Worm (Caenorhabditis elegans) whole organism, L2 larva: ENCODE data around the gene srbc-55.

Experiments used
- C34F6.9 ChIP-seq: fragments of 150-350 bp; optimal IDR thresholded peaks from 2 replicates; lab custom pipeline; 2014; ENCODE audit warnings: missing biosample characterization, missing genetic modification characterization
- F13H6.1 ChIP-seq: sonication (generic microtip); optimal IDR thresholded peaks from 2 replicates; lab custom pipeline; 2016; ENCODE audit warnings: missing genetic modification characterization, missing compliant biosample characterization
- R02D3.7 ChIP-seq: fragments of 150-350 bp; optimal IDR thresholded peaks from 2 replicates; lab custom pipeline; 2014; ENCODE audit warnings: missing biosample characterization, missing genetic modification characterization
- Y55F3AM.14 ChIP-seq: fragments of 200-800 bp; sonication (Bioruptor generic); optimal IDR thresholded peaks from 2 replicates; lab custom pipeline; 2018; ENCODE audit warnings: mild to moderate bottlenecking, missing genetic modification characterization, missing compliant biosample characterization
- ZK546.5 ChIP-seq: sonication (generic microtip); optimal IDR thresholded peaks from 2 replicates; lab custom pipeline; 2017; ENCODE audit warnings: missing biosample characterization, missing genetic modification characterization
- alr-1 ChIP-seq: fragments of 150-350 bp; optimal IDR thresholded peaks from 2 replicates; lab custom pipeline; 2014; ENCODE audit warnings: missing biosample characterization, missing genetic modification characterization
- blmp-1 ChIP-seq: sonication (generic microtip); optimal IDR thresholded peaks from 2 replicates; lab custom pipeline; 2017; ENCODE audit warnings: missing genetic modification characterization, mild to moderate bottlenecking, missing compliant biosample characterization, antibody characterized with exemption, moderate library complexity; ENCODE audit not compliant: insufficient read depth
- ceh-82 ChIP-seq: fragments of 150-350 bp; optimal IDR thresholded peaks from 2 replicates; lab custom pipeline; 2014; ENCODE audit warnings: missing biosample characterization, missing genetic modification characterization
- dmd-4 ChIP-seq: sonication (generic microtip); optimal IDR thresholded peaks from 2 replicates; lab custom pipeline; 2017; ENCODE audit warnings: missing biosample characterization, missing genetic modification characterization
- elt-1 ChIP-seq: fragments of 150-350 bp; optimal IDR thresholded peaks from 2 replicates; lab custom pipeline; 2014; ENCODE audit warnings: missing biosample characterization, missing genetic modification characterization
- lin-11 ChIP-seq: fragments of 150-350 bp; sonication (generic microtip); optimal IDR thresholded peaks from 2 replicates; lab custom pipeline; 2014; ENCODE audit warnings: missing biosample characterization, missing genetic modification characterization, inconsistent platforms, mixed read lengths
- lin-39 ChIP-seq: fragments of 150-350 bp; optimal IDR thresholded peaks from 2 replicates; lab custom pipeline; 2014; ENCODE audit warnings: missing biosample characterization, missing genetic modification reagents, missing genetic modification characterization
- lsy-2 ChIP-seq, 2 experiments: fragments of 150-350 bp in 1 of 2; sonication (generic microtip) in 1 of 2; optimal IDR thresholded peaks; 2 replicates each; lab custom pipeline; 2014 to 2017; ENCODE audit warnings: missing biosample characterization in 2 of 2, missing genetic modification characterization in 2 of 2
- mab-5 ChIP-seq: fragments of 150-350 bp; optimal IDR thresholded peaks from 2 replicates; lab custom pipeline; 2014; ENCODE audit warnings: missing biosample characterization, missing genetic modification characterization
- mbf-1 ChIP-seq: sonication (generic microtip); optimal IDR thresholded peaks from 2 replicates; lab custom pipeline; 2017; ENCODE audit warnings: missing biosample characterization, missing genetic modification characterization
- mdl-1 ChIP-seq, 2 experiments: fragments of 150-350 bp in 1 of 2; sonication (generic microtip) in 1 of 2; optimal IDR thresholded peaks; 2 replicates each; lab custom pipeline; 2017; ENCODE audit warnings: missing biosample characterization in 2 of 2, missing genetic modification characterization in 2 of 2
- nhr-10 ChIP-seq: sonication (generic microtip); optimal IDR thresholded peaks from 2 replicates; lab custom pipeline; 2017; ENCODE audit warnings: missing biosample characterization, missing genetic modification characterization
- nhr-11 ChIP-seq: fragments of 150-350 bp; optimal IDR thresholded peaks from 2 replicates; lab custom pipeline; 2014; ENCODE audit warnings: missing biosample characterization, missing genetic modification characterization
- nhr-129 ChIP-seq: fragments of 150-350 bp; optimal IDR thresholded peaks from 2 replicates; lab custom pipeline; 2014; ENCODE audit warnings: missing biosample characterization, missing genetic modification characterization
- nhr-21 ChIP-seq: fragments of 150-350 bp; optimal IDR thresholded peaks from 2 replicates; lab custom pipeline; 2014; ENCODE audit warnings: missing biosample characterization, missing genetic modification characterization
- nhr-23 ChIP-seq: fragments of 150-350 bp; optimal IDR thresholded peaks from 2 replicates; lab custom pipeline; 2014; ENCODE audit warnings: missing biosample characterization, missing genetic modification reagents, missing genetic modification characterization
- nhr-237 ChIP-seq: fragments of 150-350 bp; optimal IDR thresholded peaks from 2 replicates; lab custom pipeline; 2014; ENCODE audit warnings: missing biosample characterization, missing genetic modification characterization
- nhr-77 ChIP-seq: fragments of 150-350 bp; optimal IDR thresholded peaks from 2 replicates; lab custom pipeline; 2014; ENCODE audit warnings: missing biosample characterization, missing genetic modification characterization
- sma-9 ChIP-seq, 2 experiments: fragments of 150-350 bp in 1 of 2; sonication (generic microtip) in 1 of 2; optimal IDR thresholded peaks; 2 replicates each; lab custom pipeline; 2014 to 2016; ENCODE audit warnings: missing genetic modification characterization in 2 of 2, mild to moderate bottlenecking in 1 of 2, missing biosample characterization in 1 of 2, missing compliant biosample characterization in 1 of 2, missing genetic modification reagents in 1 of 2, moderate library complexity in 1 of 2
- snpc-4 ChIP-seq: fragments of 150-350 bp; optimal IDR thresholded peaks from 2 replicates; lab custom pipeline; 2014; ENCODE audit warnings: missing biosample characterization, missing genetic modification characterization
- unc-39 ChIP-seq: fragments of 150-350 bp; optimal IDR thresholded peaks from 2 replicates; lab custom pipeline; 2014; ENCODE audit warnings: missing biosample characterization, missing genetic modification characterization
- unc-62 ChIP-seq: fragments of 150-350 bp; optimal IDR thresholded peaks from 2 replicates; lab custom pipeline; 2014; ENCODE audit warnings: missing biosample characterization, missing genetic modification reagents, missing genetic modification characterization
- ztf-1 ChIP-seq: fragments of 200-800 bp; sonication (Bioruptor generic); conservative IDR thresholded peaks from 2 replicates; pipeline ENCODE4 v1.3.6; 2022; ENCODE audit warnings: missing genetic modification characterization, missing compliant biosample characterization
- ztf-4 ChIP-seq: fragments of 150-350 bp; optimal IDR thresholded peaks from 2 replicates; lab custom pipeline; 2014; ENCODE audit warnings: missing biosample characterization, missing genetic modification characterization

srbc-55 gene

DNA sequence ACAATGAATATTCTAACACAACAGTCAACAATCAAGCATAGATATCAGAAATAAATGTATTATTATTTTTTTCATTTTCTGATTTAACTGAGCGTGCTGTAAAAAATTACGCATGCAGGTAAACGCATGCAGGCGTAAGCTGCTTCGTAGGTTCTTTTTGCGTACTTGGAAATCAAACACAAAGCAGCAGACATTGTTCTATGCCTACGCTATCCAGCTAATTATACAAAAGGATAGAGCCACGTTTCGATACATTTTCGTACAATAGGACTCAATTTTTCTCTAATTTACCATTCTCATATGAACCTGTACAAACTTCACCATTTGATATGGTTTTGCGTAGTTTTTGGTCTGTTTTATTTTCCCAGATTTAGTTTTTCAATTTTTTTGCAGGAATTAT lies 47.3 kb downstream of the srbc-55 start, which contains the start of gene T26E4.3:
Gene T26E4.3, plus strand, starts transcription at position 301 of the 400 bp plus-strand sequence.
- TF ChIP-seq Y55F3AM.14 (GFP tag; lab: Kevin White, UChicago) (no peak), elt-1 (tag; lab: Kevin White, UChicago) (no peak), nhr-23 (no peak), R02D3.7 (tag; lab: Kevin White, UChicago) (no peak), ztf-1 (GFP tag; lab: Robert Waterston, UW) (no peak), ZK546.5 (tag; lab: Kevin White, UChicago) (no peak), nhr-21 (tag; lab: Kevin White, UChicago) (no peak), mdl-1 (tag; optimal IDR thresholded peaks at IDR 0.05; lab: Kevin White, UChicago) (no peak), unc-62 (GFP tag; lab: Kevin White, UChicago) (no peak), dmd-4 (tag; lab: Kevin White, UChicago) (no peak), nhr-77 (tag; lab: Kevin White, UChicago) (no peak), snpc-4 (tag; lab: Kevin White, UChicago) (no peak), lin-11 (no peak), lsy-2 (tag; optimal IDR thresholded peaks at IDR 0.05; lab: Kevin White, UChicago) (no peak), nhr-129 (tag; lab: Kevin White, UChicago) (no peak), sma-9 (GFP tag; optimal IDR thresholded peaks at IDR 0.05; lab: Kevin White, UChicago) (no peak), sma-9 (tag; optimal IDR thresholded peaks at IDR 0.05; lab: Kevin White, UChicago) (no peak), alr-1 (tag; lab: Kevin White, UChicago) (no peak), unc-39 (tag; lab: Kevin White, UChicago) (no peak)

DNA sequence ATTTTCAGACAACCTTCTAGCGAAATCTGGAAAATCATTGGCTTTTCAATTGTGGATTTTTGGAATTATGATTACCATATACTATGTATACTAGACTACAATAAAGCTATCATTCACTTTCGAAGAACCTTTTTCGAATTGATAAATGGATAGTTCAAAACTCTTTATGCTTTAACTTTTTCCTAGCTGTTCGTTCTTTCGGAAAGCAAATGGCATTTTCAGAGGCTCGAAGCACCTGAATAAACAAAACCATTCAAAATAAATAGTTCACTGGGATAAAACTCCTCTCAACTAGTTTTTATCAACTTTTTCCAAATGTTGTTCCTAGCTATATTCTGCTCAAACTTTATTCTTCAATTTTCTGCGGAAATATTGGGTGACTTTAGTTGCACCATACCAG lies 48.7 kb downstream of the srbc-55 start, which contains the start of gene T26E4.2:
Gene T26E4.2, plus strand, starts transcription at position 301 of the 400 bp plus-strand sequence.
- TF ChIP-seq ceh-82 (tag; lab: Kevin White, UChicago) = no peak
- no peak for TF ChIP-seq lin-11
- TF ChIP-seq unc-62 (GFP tag; lab: Kevin White, UChicago) = no peak
- TF ChIP-seq lsy-2 (tag; optimal IDR thresholded peaks at IDR 0.05; lab: Kevin White, UChicago) = no peak
- no peak for TF ChIP-seq ztf-4 (tag; lab: Kevin White, UChicago)
- no peak for TF ChIP-seq elt-1 (tag; lab: Kevin White, UChicago)
- no peak for TF ChIP-seq nhr-10 (tag; lab: Kevin White, UChicago)
- TF ChIP-seq nhr-21 (tag; lab: Kevin White, UChicago) = no peak
- no peak for TF ChIP-seq dmd-4 (tag; lab: Kevin White, UChicago)
- TF ChIP-seq blmp-1 (tag; lab: Kevin White, UChicago) = no peak

DNA sequence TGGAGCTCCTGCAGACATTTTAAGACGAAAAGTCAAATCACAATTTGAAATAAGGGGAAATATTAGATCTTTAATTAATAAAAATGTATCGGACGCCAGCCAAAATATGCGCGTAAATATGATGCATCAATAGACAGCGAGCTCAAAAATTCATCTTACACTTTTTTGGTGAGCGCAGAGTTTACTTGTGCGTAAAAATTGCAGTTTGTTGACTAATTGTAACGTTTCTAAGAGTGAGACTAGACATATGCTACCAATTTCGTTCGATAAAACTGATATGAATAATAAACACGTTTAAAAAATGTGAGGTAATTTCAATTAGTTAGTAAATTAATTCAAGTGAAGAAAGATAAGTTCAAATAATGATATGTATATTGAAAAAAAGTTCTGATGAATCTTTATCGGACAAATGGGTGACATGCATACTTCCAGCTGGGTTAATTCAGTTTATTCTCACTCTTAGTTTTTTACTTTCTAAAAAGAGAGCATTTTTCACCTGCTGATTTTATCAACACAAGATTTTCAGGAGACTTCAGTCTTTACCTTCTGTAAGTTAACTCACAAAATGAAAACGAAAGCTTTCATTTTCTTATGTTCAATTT lies 50.6 kb downstream of the srbc-55 start, which contains the start of the genes nhr-285 and irld-52:
Gene nhr-285, minus strand, starts transcription at position 101 of the 602 bp plus-strand sequence.
Gene irld-52, plus strand, starts transcription at position 552 of the 602 bp plus-strand sequence.
- TF ChIP-seq mab-5 (tag; lab: Kevin White, UChicago) (no peak), nhr-23 (no peak), mbf-1 (tag; lab: Kevin White, UChicago) (no peak), nhr-237 (tag; lab: Kevin White, UChicago) (no peak), lin-39 (tag; lab: Kevin White, UChicago) (no peak), ZK546.5 (tag; lab: Kevin White, UChicago) (no peak), C34F6.9 (tag; lab: Kevin White, UChicago) (no peak), F13H6.1 (tag; lab: Kevin White, UChicago) (no peak), nhr-21 (tag; lab: Kevin White, UChicago) (no peak), nhr-11 (tag; lab: Kevin White, UChicago) (no peak)
